Worm (Caenorhabditis elegans): ENCODE data around the gene ztf-7.

DNA sequence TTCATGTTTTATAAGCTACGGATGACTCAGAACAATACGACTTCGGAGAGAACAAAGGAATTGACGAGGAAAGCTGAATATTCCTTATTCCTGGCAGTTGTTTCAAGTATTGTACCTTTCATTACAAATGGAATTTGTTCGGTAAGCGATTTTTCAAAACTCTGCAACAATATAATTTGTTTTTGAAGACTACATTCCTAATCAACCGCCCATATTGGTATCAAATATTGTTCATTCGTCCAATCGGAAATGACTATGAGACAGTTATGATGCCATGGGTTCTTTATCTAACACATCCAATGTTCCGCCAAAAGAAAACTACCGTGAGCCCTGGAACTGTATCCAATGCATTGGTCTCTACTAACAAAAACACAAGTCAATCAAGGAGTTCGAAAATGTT is 22.7 kb upstream of the ztf-7 start:
- no peak for TF ChIP-seq nhr-111 (GFP tag; optimal IDR thresholded peaks at IDR 0.05)
- TF ChIP-seq fos-1 (tag; optimal IDR thresholded peaks at IDR 0.05) = no peak
- no peak for TF ChIP-seq nhr-77 (tag; optimal IDR thresholded peaks at IDR 0.05)
- TF ChIP-seq ama-1 (optimal IDR thresholded peaks at IDR 0.05) = no peak
- no peak for TF ChIP-seq nhr-11 (tag; optimal IDR thresholded peaks at IDR 0.05)
- no peak for TF ChIP-seq aly-2 (tag; optimal IDR thresholded peaks at IDR 0.05)
- no peak for TF ChIP-seq pqm-1 (tag; optimal IDR thresholded peaks at IDR 0.05)
